Fruit fly (Drosophila melanogaster) whole organism, wandering third instar larva: Measurements from ENCODE around the gene Pus7.

ENCODE experiments used
- Abd-B ChIP-seq: fragments of >200 bp; optimal IDR thresholded peaks from 2 replicates; lab custom pipeline; 2017; ENCODE audit warnings: missing biosample characterization, missing genetic modification characterization
- CrebA ChIP-seq: fragments of 200-800 bp; sonication (Bioruptor generic); optimal IDR thresholded peaks from 2 replicates; lab custom pipeline; 2016; ENCODE audit warnings: missing biosample characterization, mild to moderate bottlenecking, missing genetic modification characterization, borderline replicate concordance
- Dfd ChIP-seq: fragments of >200 bp; optimal IDR thresholded peaks from 2 replicates; lab custom pipeline; 2017; ENCODE audit warnings: missing biosample characterization, missing genetic modification characterization
- Dif ChIP-seq: fragments of 200-275, 200-300 bp; sonication (Bioruptor generic); optimal IDR thresholded peaks from 2 replicates; lab custom pipeline; 2018; ENCODE audit warnings: missing biosample characterization, missing genetic modification characterization; ENCODE audit not compliant: partially characterized antibody
- GATAd ChIP-seq: sonication (Bioruptor generic); optimal IDR thresholded peaks from 2 replicates; lab custom pipeline; 2016; ENCODE audit warnings: missing biosample characterization, missing genetic modification characterization
- HLH106 ChIP-seq: fragments of 200-800 bp; optimal IDR thresholded peaks from 3 replicates; lab custom pipeline; 2019; ENCODE audit warnings: missing biosample characterization, mild to moderate bottlenecking, missing genetic modification characterization, moderate library complexity
- Hnf4 ChIP-seq: fragments of 200-800 bp; sonication (Bioruptor generic); optimal IDR thresholded peaks from 2 replicates; lab custom pipeline; 2016; ENCODE audit warnings: missing biosample characterization, mild to moderate bottlenecking, missing genetic modification characterization
- Hr78 ChIP-seq: fragments of >200 bp; optimal IDR thresholded peaks from 2 replicates; lab custom pipeline; 2017; ENCODE audit warnings: missing biosample characterization, missing genetic modification characterization
- Jra ChIP-seq: sonication (Bioruptor generic); optimal IDR thresholded peaks from 2 replicates; lab custom pipeline; 2016; ENCODE audit warnings: missing biosample characterization, missing genetic modification characterization
- Mio ChIP-seq: sonication (Bioruptor generic); optimal IDR thresholded peaks from 2 replicates; lab custom pipeline; 2016; ENCODE audit warnings: missing biosample characterization, missing genetic modification characterization
- Myc ChIP-seq: fragments of >200 bp; optimal IDR thresholded peaks from 2 replicates; lab custom pipeline; 2017
- N ChIP-seq: fragments of >200 bp; optimal IDR thresholded peaks from 2 replicates; lab custom pipeline; 2018; ENCODE audit warnings: missing biosample characterization, missing external identifiers, missing genetic modification characterization
- Rel ChIP-seq, 2 experiments: fragments of 200-800 bp; sonication (Bioruptor generic) in 1 of 2; optimal IDR thresholded peaks; 2 replicates in 1 of 2; 3 replicates in 1 of 2; lab custom pipeline; 2016 to 2019; ENCODE audit warnings: mild to moderate bottlenecking in 2 of 2, missing biosample characterization in 2 of 2, missing genetic modification characterization in 2 of 2, moderate library complexity in 1 of 2
- Vsx2 ChIP-seq: fragments of 200-300, 225-300 bp; sonication (Bioruptor generic); optimal IDR thresholded peaks from 2 replicates; lab custom pipeline; 2018; ENCODE audit warnings: missing biosample characterization, missing genetic modification characterization; ENCODE audit not compliant: partially characterized antibody
- br ChIP-seq: fragments of 200-800 bp; sonication (Bioruptor generic); optimal IDR thresholded peaks from 2 replicates; lab custom pipeline; 2016; ENCODE audit warnings: missing biosample characterization, missing genetic modification characterization
- brk ChIP-seq: fragments of 200-800 bp; sonication (Bioruptor generic); optimal IDR thresholded peaks from 2 replicates; lab custom pipeline; 2016; ENCODE audit warnings: missing biosample characterization, mild to moderate bottlenecking, missing genetic modification characterization
- dl ChIP-seq, 2 experiments: fragments of 175-275, 200-275 bp in 1 of 2; fragments of 200-275 bp in 1 of 2; sonication (Bioruptor generic); optimal IDR thresholded peaks; lab custom pipeline; 2018; ENCODE audit warnings: mild to moderate bottlenecking in 2 of 2, missing biosample characterization in 2 of 2, missing genetic modification characterization in 2 of 2, moderate library complexity in 2 of 2; ENCODE audit not compliant: partially characterized antibody in 2 of 2, insufficient read depth in 1 of 2
- dmrt93B ChIP-seq: fragments of 200-800 bp; sonication (Bioruptor generic); optimal IDR thresholded peaks from 2 replicates; lab custom pipeline; 2018; ENCODE audit warnings: missing biosample characterization, mild to moderate bottlenecking, missing genetic modification characterization
- dsf ChIP-seq: sonication (Bioruptor generic); optimal IDR thresholded peaks from 2 replicates; lab custom pipeline; 2016; ENCODE audit warnings: missing biosample characterization, missing genetic modification characterization, borderline replicate concordance
- ey ChIP-seq: fragments of 200-800 bp; sonication (Bioruptor generic); optimal IDR thresholded peaks from 2 replicates; lab custom pipeline; 2016; ENCODE audit warnings: missing biosample characterization, missing genetic modification characterization
- foxo ChIP-seq, 2 experiments: fragments of 200-800 bp; sonication (Bioruptor generic); optimal IDR thresholded peaks; 2 replicates in 1 of 2; 3 replicates in 1 of 2; lab custom pipeline; 2016 to 2017; ENCODE audit warnings: missing biosample characterization in 2 of 2, missing genetic modification characterization in 2 of 2
- fru ChIP-seq: fragments of 200-800 bp; sonication (Bioruptor generic); optimal IDR thresholded peaks from 3 replicates; lab custom pipeline; 2016; ENCODE audit warnings: missing biosample characterization, mild to moderate bottlenecking, missing genetic modification characterization
- jim ChIP-seq: fragments of 175-275, 200-325 bp; sonication (Bioruptor generic); optimal IDR thresholded peaks from 2 replicates; lab custom pipeline; 2016; ENCODE audit warnings: missing biosample characterization, mild to moderate bottlenecking, missing genetic modification characterization
- lola ChIP-seq: fragments of >200 bp; optimal IDR thresholded peaks from 2 replicates; lab custom pipeline; 2017; ENCODE audit warnings: missing biosample characterization, missing genetic modification characterization
- pan ChIP-seq: fragments of >200 bp; optimal IDR thresholded peaks from 2 replicates; lab custom pipeline; 2017
- psq ChIP-seq: fragments of 200-800 bp; sonication (Bioruptor generic); optimal IDR thresholded peaks from 3 replicates; lab custom pipeline; 2017; ENCODE audit warnings: missing biosample characterization, mild to moderate bottlenecking, missing genetic modification characterization, moderate library complexity
- rgr ChIP-seq: fragments of 200-800 bp; sonication (Bioruptor generic); optimal IDR thresholded peaks from 3 replicates; lab custom pipeline; 2016; ENCODE audit warnings: missing biosample characterization, mild to moderate bottlenecking, missing genetic modification characterization
- sage ChIP-seq: fragments of 200-800 bp; sonication (Bioruptor generic); optimal IDR thresholded peaks from 2 replicates; lab custom pipeline; 2016; ENCODE audit warnings: missing biosample characterization, mild to moderate bottlenecking, missing genetic modification characterization
- sv ChIP-seq: fragments of 200-800 bp; sonication (Bioruptor generic); optimal IDR thresholded peaks from 3 replicates; lab custom pipeline; 2016; ENCODE audit warnings: missing biosample characterization, missing genetic modification characterization
- tai ChIP-seq: sonication (Bioruptor generic); optimal IDR thresholded peaks from 2 replicates; lab custom pipeline; 2016; ENCODE audit warnings: missing biosample characterization, missing genetic modification characterization
- usp ChIP-seq: fragments of >200 bp; optimal IDR thresholded peaks from 2 replicates; lab custom pipeline; 2017; ENCODE audit warnings: missing biosample characterization, missing genetic modification characterization
- woc ChIP-seq: sonication (Bioruptor generic); optimal IDR thresholded peaks from 2 replicates; lab custom pipeline; 2016; ENCODE audit warnings: missing biosample characterization, mild to moderate bottlenecking, missing genetic modification characterization

Pus7 gene

dm6 chr3L:8554024-8554642, 44.3 kb downstream of the Pus7 start:
- TF ChIP-seq Hnf4 (GFP tag; lab: Kevin White, UChicago) (no peak), woc (GFP tag; lab: Kevin White, UChicago) (no peak), pan (lab: Kevin White, UChicago) (no peak), fru (no peak), Myc (lab: Kevin White, UChicago) (no peak), sv (GFP tag; lab: Kevin White, UChicago) (no peak), foxo (GFP tag; optimal IDR thresholded peaks at IDR 0.05; lab: Kevin White, UChicago) (no peak), psq (no peak), Vsx2 (GFP tag; lab: Kevin White, UChicago) (no peak), br (GFP tag; lab: Kevin White, UChicago) (no peak), dl (GFP tag; optimal IDR thresholded peaks at IDR 0.05; lab: Kevin White, UChicago; ENCODE audit: insufficient read depth in 1 of 2, partially characterized antibody in 2 of 2) (no peak), HLH106 (tag; lab: Kevin White, UChicago) (no peak), sage (GFP tag; lab: Kevin White, UChicago) (no peak), Rel (GFP tag; optimal IDR thresholded peaks at IDR 0.05; lab: Kevin White, UChicago) (no peak), Rel (tag; optimal IDR thresholded peaks at IDR 0.05; lab: Kevin White, UChicago) (no peak), Hr78 (GFP tag; lab: Kevin White, UChicago) (no peak)
- TF ChIP-seq, all 38 proteins: peak for 0

- TF ChIP-seq lola (no peak), Hr78 (GFP tag; lab: Kevin White, UChicago) (no peak), dmrt93B (GFP tag; lab: Kevin White, UChicago) (no peak), Jra (GFP tag; lab: Kevin White, UChicago) (no peak)
Measured at dm6 chr3L:8557018-8557417, 47.2 kb downstream of the Pus7 start.

- no peak for TF ChIP-seq dsf (GFP tag; lab: Kevin White, UChicago)
- no peak for TF ChIP-seq HLH106 (tag; lab: Kevin White, UChicago)
- no peak for TF ChIP-seq jim (GFP tag; lab: Kevin White, UChicago)
- TF ChIP-seq dl (GFP tag; optimal IDR thresholded peaks at IDR 0.05; lab: Kevin White, UChicago; ENCODE audit: insufficient read depth in 1 of 2, partially characterized antibody in 2 of 2), result peak in 1 of 2 experiments; percentile 12
- TF ChIP-seq brk (GFP tag; lab: Kevin White, UChicago), result no peak
- no peak for TF ChIP-seq Dfd (GFP tag; lab: Kevin White, UChicago)
- no peak for TF ChIP-seq fru
- no peak for TF ChIP-seq CrebA (GFP tag; lab: Kevin White, UChicago)
- TF ChIP-seq usp (GFP tag; lab: Kevin White, UChicago), result no peak
- TF ChIP-seq Vsx2 (GFP tag; lab: Kevin White, UChicago), result peak; percentile 81
- TF ChIP-seq Abd-B (GFP tag; lab: Kevin White, UChicago), result no peak
- TF ChIP-seq Dif (GFP tag; lab: Kevin White, UChicago), result peak; percentile 31
- TF ChIP-seq GATAd, result no peak
- TF ChIP-seq, all 38 proteins: peak for 3
Measured at dm6 chr3L:8559754-8560328, 50.0 kb downstream of the Pus7 start.

- TF ChIP-seq rgr (GFP tag; lab: Kevin White, UChicago) (no peak), dmrt93B (GFP tag; lab: Kevin White, UChicago) (no peak), Dif (GFP tag; lab: Kevin White, UChicago) (no peak), Rel (GFP tag; optimal IDR thresholded peaks at IDR 0.05; lab: Kevin White, UChicago) (no peak), Rel (tag; optimal IDR thresholded peaks at IDR 0.05; lab: Kevin White, UChicago) (no peak), ey (GFP tag; lab: Kevin White, UChicago) (no peak), tai (GFP tag; lab: Kevin White, UChicago) (no peak), pan (lab: Kevin White, UChicago) (no peak), fru (no peak), woc (GFP tag; lab: Kevin White, UChicago) (no peak), dsf (GFP tag; lab: Kevin White, UChicago) (no peak), Vsx2 (GFP tag; lab: Kevin White, UChicago) (no peak), Mio (no peak), N (GFP tag; lab: Kevin White, UChicago) (no peak)
Measured at dm6 chr3L:8560637-8561036, 50.8 kb downstream of the Pus7 start.
